Fruit fly (Drosophila melanogaster) whole organism, wandering third instar larva: Measurements from ENCODE around the gene CycT.

Experiments used
- Abd-B ChIP-seq: fragments of >200 bp; optimal IDR thresholded peaks from 2 replicates; lab custom pipeline; 2017; ENCODE audit warnings: missing biosample characterization, missing genetic modification characterization
- CG32264 ChIP-seq: fragments of 200-800 bp; sonication (Bioruptor generic); optimal IDR thresholded peaks from 2 replicates; lab custom pipeline; 2016; ENCODE audit warnings: missing biosample characterization, missing genetic modification characterization
- CG9705 ChIP-seq: fragments of 200-800 bp; sonication (Bioruptor generic); optimal IDR thresholded peaks from 2 replicates; lab custom pipeline; 2018; ENCODE audit warnings: missing biosample characterization, mild to moderate bottlenecking, missing genetic modification characterization
- CrebA ChIP-seq: fragments of 200-800 bp; sonication (Bioruptor generic); optimal IDR thresholded peaks from 2 replicates; lab custom pipeline; 2016; ENCODE audit warnings: missing biosample characterization, mild to moderate bottlenecking, missing genetic modification characterization, borderline replicate concordance
- Dif ChIP-seq: fragments of 200-275, 200-300 bp; sonication (Bioruptor generic); optimal IDR thresholded peaks from 2 replicates; lab custom pipeline; 2018; ENCODE audit warnings: missing biosample characterization, missing genetic modification characterization; ENCODE audit not compliant: partially characterized antibody
- GATAd ChIP-seq: sonication (Bioruptor generic); optimal IDR thresholded peaks from 2 replicates; lab custom pipeline; 2016; ENCODE audit warnings: missing biosample characterization, missing genetic modification characterization
- HLH106 ChIP-seq: fragments of 200-800 bp; optimal IDR thresholded peaks from 3 replicates; lab custom pipeline; 2019; ENCODE audit warnings: missing biosample characterization, mild to moderate bottlenecking, missing genetic modification characterization, moderate library complexity
- Hnf4 ChIP-seq: fragments of 200-800 bp; sonication (Bioruptor generic); optimal IDR thresholded peaks from 2 replicates; lab custom pipeline; 2016; ENCODE audit warnings: missing biosample characterization, mild to moderate bottlenecking, missing genetic modification characterization
- Hr83 ChIP-seq: fragments of 200-300 bp; sonication (Bioruptor generic); optimal IDR thresholded peaks from 2 replicates; lab custom pipeline; 2016; ENCODE audit warnings: missing biosample characterization, mild to moderate bottlenecking, missing genetic modification characterization, moderate library complexity; ENCODE audit not compliant: poor library complexity, severe bottlenecking
- Jra ChIP-seq: sonication (Bioruptor generic); optimal IDR thresholded peaks from 2 replicates; lab custom pipeline; 2016; ENCODE audit warnings: missing biosample characterization, missing genetic modification characterization
- Myc ChIP-seq: fragments of >200 bp; optimal IDR thresholded peaks from 2 replicates; lab custom pipeline; 2017
- N ChIP-seq: fragments of >200 bp; optimal IDR thresholded peaks from 2 replicates; lab custom pipeline; 2018; ENCODE audit warnings: missing biosample characterization, missing external identifiers, missing genetic modification characterization
- OdsH ChIP-seq: fragments of 200-800 bp; sonication (Bioruptor generic); optimal IDR thresholded peaks from 2 replicates; lab custom pipeline; 2016; ENCODE audit warnings: missing biosample characterization, mild to moderate bottlenecking, missing genetic modification characterization
- Rel ChIP-seq, 2 experiments: fragments of 200-800 bp; sonication (Bioruptor generic) in 1 of 2; optimal IDR thresholded peaks; 2 replicates in 1 of 2; 3 replicates in 1 of 2; lab custom pipeline; 2016 to 2019; ENCODE audit warnings: mild to moderate bottlenecking in 2 of 2, missing biosample characterization in 2 of 2, missing genetic modification characterization in 2 of 2, moderate library complexity in 1 of 2
- Sp1 ChIP-seq: fragments of 200-800 bp; sonication (Bioruptor generic); optimal IDR thresholded peaks from 3 replicates; lab custom pipeline; 2019; ENCODE audit warnings: missing biosample characterization, mild to moderate bottlenecking, missing genetic modification characterization, moderate library complexity
- Vsx2 ChIP-seq: fragments of 200-300, 225-300 bp; sonication (Bioruptor generic); optimal IDR thresholded peaks from 2 replicates; lab custom pipeline; 2018; ENCODE audit warnings: missing biosample characterization, missing genetic modification characterization; ENCODE audit not compliant: partially characterized antibody
- br ChIP-seq: fragments of 200-800 bp; sonication (Bioruptor generic); optimal IDR thresholded peaks from 2 replicates; lab custom pipeline; 2016; ENCODE audit warnings: missing biosample characterization, missing genetic modification characterization
- dl ChIP-seq, 2 experiments: fragments of 175-275, 200-275 bp in 1 of 2; fragments of 200-275 bp in 1 of 2; sonication (Bioruptor generic); optimal IDR thresholded peaks; lab custom pipeline; 2018; ENCODE audit warnings: mild to moderate bottlenecking in 2 of 2, missing biosample characterization in 2 of 2, missing genetic modification characterization in 2 of 2, moderate library complexity in 2 of 2; ENCODE audit not compliant: partially characterized antibody in 2 of 2, insufficient read depth in 1 of 2
- dmrt93B ChIP-seq: fragments of 200-800 bp; sonication (Bioruptor generic); optimal IDR thresholded peaks from 2 replicates; lab custom pipeline; 2018; ENCODE audit warnings: missing biosample characterization, mild to moderate bottlenecking, missing genetic modification characterization
- dsf ChIP-seq: sonication (Bioruptor generic); optimal IDR thresholded peaks from 2 replicates; lab custom pipeline; 2016; ENCODE audit warnings: missing biosample characterization, missing genetic modification characterization, borderline replicate concordance
- ey ChIP-seq: fragments of 200-800 bp; sonication (Bioruptor generic); optimal IDR thresholded peaks from 2 replicates; lab custom pipeline; 2016; ENCODE audit warnings: missing biosample characterization, missing genetic modification characterization
- foxo ChIP-seq, 2 experiments: fragments of 200-800 bp; sonication (Bioruptor generic); optimal IDR thresholded peaks; 2 replicates in 1 of 2; 3 replicates in 1 of 2; lab custom pipeline; 2016 to 2017; ENCODE audit warnings: missing biosample characterization in 2 of 2, missing genetic modification characterization in 2 of 2
- fru ChIP-seq: fragments of 200-800 bp; sonication (Bioruptor generic); optimal IDR thresholded peaks from 3 replicates; lab custom pipeline; 2016; ENCODE audit warnings: missing biosample characterization, mild to moderate bottlenecking, missing genetic modification characterization
- h ChIP-seq: fragments of 200-800 bp; sonication (Bioruptor generic); optimal IDR thresholded peaks from 3 replicates; lab custom pipeline; 2016; ENCODE audit warnings: missing biosample characterization, mild to moderate bottlenecking, missing genetic modification characterization
- jim ChIP-seq: fragments of 175-275, 200-325 bp; sonication (Bioruptor generic); optimal IDR thresholded peaks from 2 replicates; lab custom pipeline; 2016; ENCODE audit warnings: missing biosample characterization, mild to moderate bottlenecking, missing genetic modification characterization
- pan ChIP-seq: fragments of >200 bp; optimal IDR thresholded peaks from 2 replicates; lab custom pipeline; 2017
- psq ChIP-seq: fragments of 200-800 bp; sonication (Bioruptor generic); optimal IDR thresholded peaks from 3 replicates; lab custom pipeline; 2017; ENCODE audit warnings: missing biosample characterization, mild to moderate bottlenecking, missing genetic modification characterization, moderate library complexity
- rgr ChIP-seq: fragments of 200-800 bp; sonication (Bioruptor generic); optimal IDR thresholded peaks from 3 replicates; lab custom pipeline; 2016; ENCODE audit warnings: missing biosample characterization, mild to moderate bottlenecking, missing genetic modification characterization
- sage ChIP-seq: fragments of 200-800 bp; sonication (Bioruptor generic); optimal IDR thresholded peaks from 2 replicates; lab custom pipeline; 2016; ENCODE audit warnings: missing biosample characterization, mild to moderate bottlenecking, missing genetic modification characterization
- sv ChIP-seq: fragments of 200-800 bp; sonication (Bioruptor generic); optimal IDR thresholded peaks from 3 replicates; lab custom pipeline; 2016; ENCODE audit warnings: missing biosample characterization, missing genetic modification characterization
- tai ChIP-seq: sonication (Bioruptor generic); optimal IDR thresholded peaks from 2 replicates; lab custom pipeline; 2016; ENCODE audit warnings: missing biosample characterization, missing genetic modification characterization
- woc ChIP-seq: sonication (Bioruptor generic); optimal IDR thresholded peaks from 2 replicates; lab custom pipeline; 2016; ENCODE audit warnings: missing biosample characterization, mild to moderate bottlenecking, missing genetic modification characterization

CycT gene

DNA sequence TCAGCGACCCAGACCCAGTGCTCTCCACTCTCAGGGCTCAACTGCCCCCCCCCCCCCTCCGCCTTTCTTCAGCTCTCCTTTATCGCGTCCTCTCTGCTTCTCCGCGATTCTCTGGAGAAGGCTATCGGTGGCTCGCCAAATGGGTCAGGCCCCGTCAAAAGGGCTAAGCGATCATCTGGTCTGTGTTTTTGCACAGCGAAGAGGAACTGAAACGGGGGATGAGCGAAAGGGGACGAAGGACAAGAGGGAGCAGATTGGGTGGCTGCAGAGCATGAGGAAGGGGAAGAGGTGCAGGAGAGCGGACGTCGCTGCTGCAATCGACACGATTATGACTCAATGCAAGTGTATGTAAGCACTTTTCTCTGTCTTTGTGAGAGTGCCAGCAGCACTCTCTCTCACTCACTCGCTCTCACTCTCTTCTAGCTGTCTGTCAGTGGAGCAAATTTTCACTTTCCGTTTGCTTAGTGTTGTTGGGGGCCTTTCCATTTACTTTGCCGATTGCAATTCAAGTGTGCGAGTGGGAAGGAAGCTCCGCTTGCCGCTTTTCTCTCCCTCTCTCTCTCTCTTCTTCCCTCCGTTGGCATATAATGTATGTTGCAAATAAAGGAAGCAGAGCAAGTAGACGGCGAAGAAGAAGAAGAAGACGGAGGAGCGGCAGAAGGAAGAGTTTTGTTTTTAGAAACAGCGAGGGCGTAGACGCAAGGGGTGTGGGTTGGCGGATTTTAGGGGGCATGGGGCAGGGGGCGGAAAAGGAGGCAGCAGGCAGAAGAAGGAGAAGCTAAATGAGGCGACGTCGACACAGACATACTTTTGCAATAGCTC, 20.2 kb upstream of the CycT start:
- no peak for TF ChIP-seq sv (GFP tag; lab: Kevin White, UChicago)
- TF ChIP-seq OdsH (GFP tag; lab: Kevin White, UChicago) = no peak
- peak; percentile 33 for TF ChIP-seq Rel (GFP tag; optimal IDR thresholded peaks at IDR 0.05; lab: Kevin White, UChicago)
- TF ChIP-seq Rel (tag; optimal IDR thresholded peaks at IDR 0.05; lab: Kevin White, UChicago) = peak; percentile 79
- no peak for TF ChIP-seq Myc (lab: Kevin White, UChicago)
- TF ChIP-seq CrebA (GFP tag; lab: Kevin White, UChicago) = peak; percentile 92
- peak; percentile 84 for TF ChIP-seq psq (GFP tag; lab: Kevin White, UChicago)
- no peak for TF ChIP-seq CG9705 (GFP tag; lab: Kevin White, UChicago)
- no peak for TF ChIP-seq jim (GFP tag; lab: Kevin White, UChicago)
- TF ChIP-seq tai (GFP tag; lab: Kevin White, UChicago) = peak; percentile 26
- no peak for TF ChIP-seq Abd-B (GFP tag; lab: Kevin White, UChicago)
- peak in 1 of 2 experiments; percentile 11 for TF ChIP-seq foxo (GFP tag; optimal IDR thresholded peaks at IDR 0.05; lab: Kevin White, UChicago)
- TF ChIP-seq CG32264 (GFP tag; lab: Kevin White, UChicago) = peak; percentile 5
- peak; percentile 93 to 96 for TF ChIP-seq dl (GFP tag; optimal IDR thresholded peaks at IDR 0.05; lab: Kevin White, UChicago; ENCODE audit: insufficient read depth in 1 of 2, partially characterized antibody in 2 of 2)
- peak; percentile 96 for TF ChIP-seq Dif (GFP tag; lab: Kevin White, UChicago)
- TF ChIP-seq h = peak; percentile 86
- TF ChIP-seq GATAd (GFP tag; lab: Kevin White, UChicago) = no peak
- TF ChIP-seq br (GFP tag; lab: Kevin White, UChicago) = peak; percentile 79
- TF ChIP-seq woc (GFP tag; lab: Kevin White, UChicago) = peak; percentile 27
- peak; percentile 96 for TF ChIP-seq Jra
- TF ChIP-seq dsf (GFP tag; lab: Kevin White, UChicago) = no peak
- TF ChIP-seq Vsx2 (GFP tag; lab: Kevin White, UChicago) = peak; percentile 91
- peak; percentile 32 for TF ChIP-seq Hnf4 (GFP tag; lab: Kevin White, UChicago)
- peak; percentile 77 for TF ChIP-seq N
- TF ChIP-seq sage = no peak
- TF ChIP-seq Hr83 (GFP tag; lab: Kevin White, UChicago) = peak; percentile 52
- TF ChIP-seq fru (GFP tag; lab: Kevin White, UChicago) = peak; percentile 98
- TF ChIP-seq ey (GFP tag; lab: Kevin White, UChicago) = no peak
- TF ChIP-seq, all 38 proteins: peak for 17

DNA sequence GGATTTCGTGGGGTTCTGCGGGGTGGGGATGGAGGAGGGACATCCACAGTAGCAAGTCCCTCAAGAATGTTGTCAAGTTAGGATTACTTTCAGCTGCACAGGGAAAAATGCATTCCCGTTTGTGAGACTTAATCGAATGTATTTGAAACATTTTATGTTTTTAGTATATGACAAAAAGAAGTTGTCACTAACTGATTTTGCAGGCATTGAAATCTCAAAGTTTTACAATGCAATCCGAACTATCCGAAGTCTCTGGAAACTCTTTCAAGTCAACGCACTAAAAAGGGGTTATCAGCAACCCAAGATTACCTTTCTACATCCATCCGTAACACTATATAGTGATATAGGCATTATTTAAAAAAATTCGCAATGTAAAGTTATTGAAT, 19.3 kb upstream of the CycT start:
- TF ChIP-seq Hr83 (GFP tag; lab: Kevin White, UChicago) (no peak), Myc (lab: Kevin White, UChicago) (no peak), woc (GFP tag; lab: Kevin White, UChicago) (peak; percentile 27), Sp1 (GFP tag; lab: Kevin White, UChicago) (peak; percentile 3), rgr (GFP tag; lab: Kevin White, UChicago) (peak; percentile 26), dl (GFP tag; optimal IDR thresholded peaks at IDR 0.05; lab: Kevin White, UChicago; ENCODE audit: insufficient read depth in 1 of 2, partially characterized antibody in 2 of 2) (no peak), h (no peak), fru (GFP tag; lab: Kevin White, UChicago) (no peak), tai (GFP tag; lab: Kevin White, UChicago) (no peak), dsf (GFP tag; lab: Kevin White, UChicago) (no peak), Hnf4 (GFP tag; lab: Kevin White, UChicago) (no peak), GATAd (GFP tag; lab: Kevin White, UChicago) (no peak), pan (no peak), foxo (GFP tag; optimal IDR thresholded peaks at IDR 0.05; lab: Kevin White, UChicago) (peak in 1 of 2 experiments; percentile 39), OdsH (GFP tag; lab: Kevin White, UChicago) (peak; percentile 7), CrebA (GFP tag; lab: Kevin White, UChicago) (no peak), dmrt93B (no peak), HLH106 (tag; lab: Kevin White, UChicago) (peak; percentile 26)
